Worm (Caenorhabditis elegans) whole organism, late embryonic: ENCODE measurements around the gene nipi-4.

ENCODE experiments used
- C38D4.7 ChIP-seq: fragments of 200-800 bp; sonication (Bioruptor generic); optimal IDR thresholded peaks from 2 replicates; lab custom pipeline; 2018; ENCODE audit warnings: mild to moderate bottlenecking, missing genetic modification characterization, moderate library complexity, missing compliant biosample characterization
- ama-1 ChIP-seq: fragments of 150-350 bp; optimal IDR thresholded peaks from 2 replicates; lab custom pipeline; 2014
- ceh-9 ChIP-seq: sonication (generic microtip); optimal IDR thresholded peaks from 2 replicates; lab custom pipeline; 2016; ENCODE audit warnings: mild to moderate bottlenecking, missing genetic modification characterization, inconsistent platforms, missing compliant biosample characterization
- hlh-6 ChIP-seq: sonication (generic microtip); optimal IDR thresholded peaks from 2 replicates; lab custom pipeline; 2016; ENCODE audit warnings: missing genotype, missing genetic modification characterization, missing compliant biosample characterization
- pha-2 ChIP-seq: sonication (generic microtip); optimal IDR thresholded peaks from 2 replicates; lab custom pipeline; 2017; ENCODE audit warnings: mild to moderate bottlenecking, missing genetic modification characterization, missing compliant biosample characterization
- sdc-2 ChIP-seq: sonication (generic microtip); optimal IDR thresholded peaks from 2 replicates; lab custom pipeline; 2016; ENCODE audit warnings: missing genotype, missing genetic modification characterization, missing compliant biosample characterization
- unc-55 ChIP-seq: sonication (generic microtip); optimal IDR thresholded peaks from 2 replicates; lab custom pipeline; 2017; ENCODE audit warnings: missing biosample characterization, missing genetic modification reagents, missing genetic modification characterization
- unc-86 ChIP-seq: sonication (generic microtip); optimal IDR thresholded peaks from 2 replicates; lab custom pipeline; 2016; ENCODE audit warnings: missing genetic modification characterization, missing compliant biosample characterization

DNA sequence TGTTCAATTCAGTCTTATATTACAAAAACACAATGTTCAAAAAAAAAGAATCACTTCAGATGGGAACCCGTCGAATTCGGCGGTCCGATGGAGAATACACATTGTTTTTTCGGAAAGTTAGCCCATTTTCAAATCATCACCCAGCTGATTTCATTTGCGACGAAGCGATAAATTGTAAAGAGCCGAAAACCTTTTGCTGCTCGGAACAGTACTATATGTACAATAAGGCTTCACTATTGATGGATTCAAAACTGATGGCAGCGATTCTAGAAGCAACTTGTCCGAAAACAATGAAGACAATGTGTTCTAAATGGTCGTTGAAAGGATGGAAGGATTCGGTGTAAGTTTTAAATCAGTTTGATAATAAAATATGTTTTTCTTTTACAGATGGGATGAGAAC is 12.7 kb downstream of the nipi-4 start, which contains the start of gene C37C3.1:
- TF ChIP-seq unc-86: no peak
- no peak for TF ChIP-seq C38D4.7 (GFP tag; lab: Kevin White, UChicago)
- no peak for TF ChIP-seq hlh-6 (tag; lab: Kevin White, UChicago)
- no peak for TF ChIP-seq pha-2 (tag; lab: Kevin White, UChicago)
- no peak for TF ChIP-seq sdc-2 (tag; lab: Kevin White, UChicago)
- TF ChIP-seq unc-55 (GFP tag; lab: Kevin White, UChicago): no peak
- no peak for TF ChIP-seq ceh-9 (tag; lab: Kevin White, UChicago)
- no peak for TF ChIP-seq ama-1 (lab: Kevin White, UChicago)
